Worm (Caenorhabditis elegans): ENCODE data around the gene gem-4.

DNA sequence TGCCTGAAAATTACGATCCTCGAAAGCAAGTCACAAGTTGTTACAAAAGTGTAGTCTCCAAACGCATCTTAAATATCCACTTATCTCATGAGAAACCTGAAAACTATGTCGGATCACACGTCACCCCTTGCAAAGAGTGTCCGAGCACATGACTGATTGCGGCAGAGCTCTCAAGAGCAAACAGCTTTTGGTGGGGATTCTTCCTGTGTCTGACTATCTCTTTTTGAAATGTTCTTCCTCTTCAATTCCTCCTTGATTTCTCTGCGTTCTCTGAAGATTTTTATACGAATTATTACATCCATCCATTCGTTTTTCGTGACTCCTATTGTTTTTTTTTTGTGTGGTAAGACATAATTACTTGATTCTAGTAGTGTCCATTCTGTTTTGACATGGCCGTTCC lies 3.4 kb downstream of the gem-4 start, which contains the start of gene T12A7.6:
- TF ChIP-seq nhr-23 (tag; optimal IDR thresholded peaks at IDR 0.05): no peak
- TF ChIP-seq nhr-237 (tag; optimal IDR thresholded peaks at IDR 0.05): no peak
- no peak for TF ChIP-seq ceh-82 (tag; optimal IDR thresholded peaks at IDR 0.05)
- TF ChIP-seq daf-12 (tag; optimal IDR thresholded peaks at IDR 0.05): no peak
- no peak for TF ChIP-seq egl-5 (tag; optimal IDR thresholded peaks at IDR 0.05)
- no peak for TF ChIP-seq R02D3.7 (tag; optimal IDR thresholded peaks at IDR 0.05)
- TF ChIP-seq unc-39 (tag; optimal IDR thresholded peaks at IDR 0.05): no peak
- TF ChIP-seq ztf-11 (tag; optimal IDR thresholded peaks at IDR 0.05): no peak
- no peak for TF ChIP-seq nhr-76 (tag; optimal IDR thresholded peaks at IDR 0.05)
- TF ChIP-seq elt-2 (tag; optimal IDR thresholded peaks at IDR 0.05): no peak
- no peak for TF ChIP-seq nhr-28 (tag; optimal IDR thresholded peaks at IDR 0.05)

Data from whole organism, L3 larva.